Worm (Caenorhabditis elegans) whole organism, L3 larva: ENCODE data around the gene Y116A8C.23.

Experiments
- aly-2 ChIP-seq: fragments of 150-350 bp; optimal IDR thresholded peaks from 2 replicates; lab custom pipeline; 2014; ENCODE audit warnings: missing biosample characterization, missing genetic modification characterization
- ama-1 ChIP-seq: fragments of 150-350 bp; optimal IDR thresholded peaks from 2 replicates; lab custom pipeline; 2018
- ceh-16 ChIP-seq: sonication (generic microtip); optimal IDR thresholded peaks from 2 replicates; lab custom pipeline; 2017; ENCODE audit warnings: missing biosample characterization, missing genetic modification characterization
- ceh-28 ChIP-seq: fragments of 150-350 bp; optimal IDR thresholded peaks from 2 replicates; lab custom pipeline; 2014; ENCODE audit warnings: missing biosample characterization, missing genetic modification reagents, missing genetic modification characterization
- ceh-82 ChIP-seq: fragments of 150-350 bp; optimal IDR thresholded peaks from 2 replicates; lab custom pipeline; 2014; ENCODE audit warnings: missing biosample characterization, missing genetic modification characterization
- ceh-9 ChIP-seq: sonication (generic microtip); optimal IDR thresholded peaks from 2 replicates; lab custom pipeline; 2018; ENCODE audit warnings: missing biosample characterization, missing genetic modification characterization
- daf-12 ChIP-seq: fragments of 150-350 bp; optimal IDR thresholded peaks from 2 replicates; lab custom pipeline; 2014; ENCODE audit warnings: missing biosample characterization, missing genetic modification reagents, missing genetic modification characterization
- egl-5 ChIP-seq: fragments of 150-350 bp; optimal IDR thresholded peaks from 2 replicates; lab custom pipeline; 2017; ENCODE audit warnings: missing biosample characterization, missing genetic modification reagents, missing genetic modification characterization, inconsistent platforms
- elt-1 ChIP-seq: fragments of 150-350 bp; optimal IDR thresholded peaks from 2 replicates; lab custom pipeline; 2014; ENCODE audit warnings: missing biosample characterization, missing genetic modification characterization
- elt-2 ChIP-seq: sonication (generic microtip); optimal IDR thresholded peaks from 2 replicates; lab custom pipeline; 2016; ENCODE audit warnings: missing genetic modification reagents, mild to moderate bottlenecking, missing genetic modification characterization, missing compliant biosample characterization
- elt-3 ChIP-seq, 3 experiments: fragments of 150-350 bp in 1 of 3; sonication (generic microtip) in 2 of 3; optimal IDR thresholded peaks; 2 replicates in 2 of 3; 4 replicates in 1 of 3; lab custom pipeline; 2014 to 2017; ENCODE audit warnings: missing biosample characterization in 3 of 3, missing genetic modification characterization in 3 of 3
- fkh-10 ChIP-seq: sonication (generic microtip); optimal IDR thresholded peaks from 2 replicates; lab custom pipeline; 2017; ENCODE audit warnings: missing biosample characterization, missing genetic modification reagents, missing genetic modification characterization
- fkh-2 ChIP-seq: fragments of 150-350 bp; optimal IDR thresholded peaks from 2 replicates; lab custom pipeline; 2014; ENCODE audit warnings: missing biosample characterization, missing genetic modification reagents, missing genetic modification characterization
- fos-1 ChIP-seq: fragments of 150-350 bp; optimal IDR thresholded peaks from 2 replicates; lab custom pipeline; 2014; ENCODE audit warnings: missing biosample characterization, missing genetic modification characterization
- jun-1 ChIP-seq: fragments of 150-350 bp; optimal IDR thresholded peaks from 2 replicates; lab custom pipeline; 2014; ENCODE audit warnings: missing biosample characterization, missing genetic modification reagents, missing genetic modification characterization
- lin-39 ChIP-seq: fragments of 150-350 bp; optimal IDR thresholded peaks from 2 replicates; lab custom pipeline; 2018; ENCODE audit warnings: missing biosample characterization, missing genetic modification reagents, missing genetic modification characterization
- mdl-1 ChIP-seq: fragments of 150-350 bp; optimal IDR thresholded peaks from 2 replicates; lab custom pipeline; 2014; ENCODE audit warnings: missing biosample characterization, missing genetic modification characterization
- mml-1 ChIP-seq: fragments of 150-350 bp; sonication (generic microtip); optimal IDR thresholded peaks from 3 replicates; lab custom pipeline; 2014; ENCODE audit warnings: missing biosample characterization, missing genetic modification characterization
- nfya-1 ChIP-seq: sonication (generic microtip); optimal IDR thresholded peaks from 2 replicates; lab custom pipeline; 2017; ENCODE audit warnings: missing genetic modification characterization, mild to moderate bottlenecking, missing compliant biosample characterization, antibody characterized with exemption, moderate library complexity; ENCODE audit not compliant: insufficient read depth
- nhr-11 ChIP-seq: fragments of 150-350 bp; optimal IDR thresholded peaks from 2 replicates; lab custom pipeline; 2014; ENCODE audit warnings: missing biosample characterization, missing genetic modification characterization
- nhr-12 ChIP-seq: fragments of 150-350 bp; optimal IDR thresholded peaks from 2 replicates; lab custom pipeline; 2014; ENCODE audit warnings: missing biosample characterization, missing genetic modification characterization
- nhr-23 ChIP-seq: fragments of 150-350 bp; optimal IDR thresholded peaks from 2 replicates; lab custom pipeline; 2014; ENCODE audit warnings: missing biosample characterization, missing genetic modification reagents, missing genetic modification characterization
- nhr-43 ChIP-seq: sonication (generic microtip); optimal IDR thresholded peaks from 2 replicates; lab custom pipeline; 2016; ENCODE audit warnings: mild to moderate bottlenecking, missing genetic modification characterization, missing compliant biosample characterization; ENCODE audit not compliant: poor library complexity, severe bottlenecking
- nhr-76 ChIP-seq: fragments of 150-350 bp; sonication (generic microtip); optimal IDR thresholded peaks from 5 replicates; lab custom pipeline; 2014; ENCODE audit warnings: missing biosample characterization, missing genetic modification characterization
- unc-62 ChIP-seq: fragments of 150-350 bp; sonication (generic microtip); optimal IDR thresholded peaks from 4 replicates; lab custom pipeline; 2014; ENCODE audit warnings: missing biosample characterization, missing genetic modification reagents, missing genetic modification characterization
- zag-1 ChIP-seq: fragments of 150-350 bp; optimal IDR thresholded peaks from 2 replicates; lab custom pipeline; 2014; ENCODE audit warnings: missing biosample characterization, missing genetic modification characterization
- ztf-11 ChIP-seq: fragments of 150-350 bp; optimal IDR thresholded peaks from 2 replicates; lab custom pipeline; 2014; ENCODE audit warnings: missing biosample characterization, missing genetic modification characterization
- ztf-4 ChIP-seq: fragments of 150-350 bp; optimal IDR thresholded peaks from 2 replicates; lab custom pipeline; 2014; ENCODE audit warnings: missing biosample characterization, missing genetic modification characterization

Gene Y116A8C.23

ce11 chrIV:17100148-17100547, 46.8 kb downstream of the Y116A8C.23 start, which contains the start of gene bca-2:
TSS of gene bca-2 (minus strand) at chrIV:17100248.
- no peak for TF ChIP-seq lin-39 (tag; lab: Kevin White, UChicago)
- TF ChIP-seq nhr-43: no peak
- no peak for TF ChIP-seq ceh-28
- no peak for TF ChIP-seq ama-1 (lab: Kevin White, UChicago)
- TF ChIP-seq ceh-82 (tag; lab: Kevin White, UChicago): no peak
- no peak for TF ChIP-seq fkh-2
- no peak for TF ChIP-seq nhr-11 (tag; lab: Kevin White, UChicago)
- no peak for TF ChIP-seq elt-1
- no peak for TF ChIP-seq nhr-76 (tag; lab: Kevin White, UChicago)
- no peak for TF ChIP-seq unc-62 (GFP tag; lab: Kevin White, UChicago)
- TF ChIP-seq ztf-4: no peak
- no peak for TF ChIP-seq fos-1 (tag; lab: Kevin White, UChicago)
- no peak for TF ChIP-seq aly-2 (tag; lab: Kevin White, UChicago)
- no peak for TF ChIP-seq ceh-16 (tag; lab: Kevin White, UChicago)
- TF ChIP-seq elt-2 (tag; lab: Kevin White, UChicago): no peak
- TF ChIP-seq ceh-9 (tag; lab: Kevin White, UChicago): no peak
- TF ChIP-seq egl-5 (tag; lab: Kevin White, UChicago): no peak
- TF ChIP-seq nhr-12 (tag; lab: Kevin White, UChicago): no peak

- TF ChIP-seq zag-1 (tag; lab: Kevin White, UChicago) (no peak), nfya-1 (tag; lab: Kevin White, UChicago) (peak; percentile 92)
These were observed 47.4 kb downstream of the Y116A8C.23 start for ce11 chrIV:17100628-17101338.

ce11 chrIV:17103116-17103515, 49.8 kb downstream of the Y116A8C.23 start:
- TF ChIP-seq mml-1 (tag; lab: Kevin White, UChicago): no peak
- no peak for TF ChIP-seq jun-1 (tag; lab: Kevin White, UChicago)
- no peak for TF ChIP-seq nhr-76 (tag; lab: Kevin White, UChicago)
- TF ChIP-seq fkh-10 (GFP tag; lab: Kevin White, UChicago): no peak
- TF ChIP-seq ceh-28: no peak
- TF ChIP-seq nhr-43: no peak

DNA sequence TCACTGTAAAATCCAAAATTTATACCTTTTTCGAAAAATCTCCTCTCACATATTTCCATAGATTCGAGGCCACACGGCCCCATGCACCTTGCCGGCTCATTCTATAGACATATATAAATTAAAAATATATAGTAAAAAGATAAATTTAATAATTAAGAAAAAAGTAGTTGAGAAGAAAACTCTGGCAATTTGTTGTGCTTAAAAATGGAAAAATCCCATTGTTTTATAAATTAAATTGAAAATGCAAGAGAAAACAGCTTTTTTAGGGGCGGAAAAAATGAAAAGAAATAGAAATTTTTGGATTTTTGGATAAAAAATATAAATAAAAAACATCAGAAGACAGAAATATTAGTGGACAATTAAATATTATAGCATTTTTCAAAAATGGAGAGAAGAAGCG, 50.3 kb downstream of the Y116A8C.23 start, which contains the start of gene Y116A8C.30:
Gene Y116A8C.30 (minus strand): TSS at position 101 of the 400 bp plus-strand sequence.
- no peak for TF ChIP-seq daf-12 (tag; lab: Kevin White, UChicago)
- TF ChIP-seq nhr-23 (tag; lab: Kevin White, UChicago): no peak
- TF ChIP-seq elt-2 (tag; lab: Kevin White, UChicago): no peak
- no peak for TF ChIP-seq mdl-1
- no peak for TF ChIP-seq nhr-12 (tag; lab: Kevin White, UChicago)
- TF ChIP-seq ztf-11: no peak
- no peak for TF ChIP-seq elt-3 (tag; optimal IDR thresholded peaks at IDR 0.05; lab: Kevin White, UChicago)
- TF ChIP-seq ceh-82 (tag; lab: Kevin White, UChicago): no peak
- TF ChIP-seq jun-1 (tag; lab: Kevin White, UChicago): no peak

- peak; percentile 98 for TF ChIP-seq nfya-1 (tag; lab: Kevin White, UChicago)
- no peak for TF ChIP-seq daf-12 (tag; lab: Kevin White, UChicago)
- TF ChIP-seq elt-2 (tag; lab: Kevin White, UChicago): no peak
- TF ChIP-seq, all 47 proteins: peak for 1
These were observed 51.0 kb downstream of the Y116A8C.23 start for ce11 chrIV:17104157-17104872.
